Worm (Caenorhabditis elegans) whole organism, mixed stage, embryonic: ENCODE data around the gene cest-16.

Experiments used
- ces-1 ChIP-seq: fragments of 150-350 bp; optimal IDR thresholded peaks from 2 replicates; lab custom pipeline; 2014; ENCODE audit warnings: missing biosample characterization, missing genetic modification reagents, missing genetic modification characterization
- drap-1 ChIP-seq: fragments of 200-800 bp; sonication (Bioruptor generic); optimal IDR thresholded peaks from 3 replicates; lab custom pipeline; 2018; ENCODE audit warnings: mild to moderate bottlenecking, missing genetic modification characterization, missing compliant biosample characterization
- elt-3 ChIP-seq: fragments of 150-350 bp; optimal IDR thresholded peaks from 2 replicates; lab custom pipeline; 2014; ENCODE audit warnings: missing biosample characterization, missing genetic modification characterization
- flh-1 ChIP-seq: fragments of 200-800 bp; sonication (Bioruptor generic); optimal IDR thresholded peaks from 2 replicates; lab custom pipeline; 2018; ENCODE audit warnings: mild to moderate bottlenecking, missing genetic modification characterization, moderate library complexity, missing compliant biosample characterization
- hlh-1 ChIP-seq: fragments of 150-350 bp; optimal IDR thresholded peaks from 2 replicates; lab custom pipeline; 2014; ENCODE audit warnings: missing biosample characterization, missing genetic modification reagents, missing genetic modification characterization
- lin-13 ChIP-seq: fragments of 150-350 bp; optimal IDR thresholded peaks from 2 replicates; lab custom pipeline; 2014; ENCODE audit warnings: missing biosample characterization, missing genetic modification characterization
- lin-32 ChIP-seq: fragments of 200-800 bp; sonication (Bioruptor generic); optimal IDR thresholded peaks from 2 replicates; lab custom pipeline; 2018; ENCODE audit warnings: mild to moderate bottlenecking, missing genetic modification characterization, missing compliant biosample characterization
- lsy-2 ChIP-seq: fragments of 150-350 bp; optimal IDR thresholded peaks from 2 replicates; lab custom pipeline; 2014; ENCODE audit warnings: missing biosample characterization, missing genetic modification characterization
- mab-5 ChIP-seq: fragments of 150-350 bp; optimal IDR thresholded peaks from 2 replicates; lab custom pipeline; 2014; ENCODE audit warnings: missing biosample characterization, missing genetic modification characterization
- nhr-237 ChIP-seq: fragments of 150-350 bp; optimal IDR thresholded peaks from 2 replicates; lab custom pipeline; 2014; ENCODE audit warnings: missing biosample characterization, missing genetic modification characterization
- nhr-76 ChIP-seq: sonication (generic microtip); optimal IDR thresholded peaks from 2 replicates; lab custom pipeline; 2017; ENCODE audit warnings: missing biosample characterization, missing genetic modification characterization
- pha-4 ChIP-seq: fragments of 150-350 bp; optimal IDR thresholded peaks from 2 replicates; lab custom pipeline; 2018; ENCODE audit warnings: missing biosample characterization, missing genetic modification reagents, missing genetic modification characterization
- unc-39 ChIP-seq: fragments of 150-350 bp; optimal IDR thresholded peaks from 2 replicates; lab custom pipeline; 2014; ENCODE audit warnings: missing biosample characterization, missing genetic modification characterization
- ztf-11 ChIP-seq: fragments of 150-350 bp; optimal IDR thresholded peaks from 2 replicates; lab custom pipeline; 2014; ENCODE audit warnings: missing biosample characterization, missing genetic modification characterization

DNA sequence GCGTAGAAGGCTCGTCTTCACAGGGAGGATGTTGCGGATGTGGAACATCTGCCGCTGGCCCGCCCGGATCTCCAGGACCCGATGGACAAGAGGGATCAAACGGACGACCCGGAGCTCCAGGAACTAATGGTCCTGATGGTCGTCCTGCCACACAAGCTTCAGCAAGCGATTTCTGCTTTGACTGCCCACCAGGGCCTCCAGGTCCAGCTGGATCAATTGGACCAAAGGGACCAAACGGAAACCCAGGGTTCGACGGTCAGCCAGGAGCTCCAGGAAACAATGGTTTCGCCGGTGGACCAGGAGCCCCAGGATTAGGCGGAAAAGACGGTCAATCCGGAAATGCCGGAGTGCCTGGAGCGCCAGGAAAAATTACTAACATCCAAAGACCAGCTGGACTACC lies 34.9 kb downstream of the cest-16 start:
- no peak for TF ChIP-seq pha-4
- no peak for TF ChIP-seq flh-1
- TF ChIP-seq nhr-237 (tag; lab: Kevin White, UChicago) = no peak
- TF ChIP-seq hlh-1 (tag; lab: Kevin White, UChicago) = no peak
- TF ChIP-seq elt-3 (tag; lab: Kevin White, UChicago) = no peak
- no peak for TF ChIP-seq nhr-76 (tag; lab: Kevin White, UChicago)
- TF ChIP-seq lin-13 (tag; lab: Kevin White, UChicago) = no peak
- no peak for TF ChIP-seq ces-1 (GFP tag; lab: Kevin White, UChicago)
- TF ChIP-seq drap-1 (GFP tag; lab: Kevin White, UChicago) = no peak
- TF ChIP-seq lsy-2 (tag; lab: Kevin White, UChicago) = no peak
- no peak for TF ChIP-seq unc-39
- TF ChIP-seq lin-32 = no peak
- TF ChIP-seq ztf-11 (tag; lab: Kevin White, UChicago) = no peak
- no peak for TF ChIP-seq mab-5 (tag; lab: Kevin White, UChicago)
